Worm (Caenorhabditis elegans): ENCODE results near the gene cpna-2.
A peak's percentile ranks its signal among the peaks of the same experiment; 100 is the strongest.

cpna-2 gene

ce11 chrII:7708540-7708939 is 16.2 kb upstream of the cpna-2 start, which contains the start of gene B0495.9:
B0495.9 (minus strand) TSS chrII:7708710.
- no peak for TF ChIP-seq Y5F2A.4 (GFP tag; optimal IDR thresholded peaks at IDR 0.05)
- no peak for TF ChIP-seq ZK546.5 (tag; optimal IDR thresholded peaks at IDR 0.05)
- TF ChIP-seq mes-2 (tag; optimal IDR thresholded peaks at IDR 0.05; ENCODE audit: poor library complexity, severe bottlenecking), result peak; percentile 92
- no peak for TF ChIP-seq set-16 (GFP tag; IDR thresholded peaks at IDR 0.05)
- peak; percentile 49 for TF ChIP-seq mep-1 (tag; optimal IDR thresholded peaks at IDR 0.05)
- peak in 1 of 2 experiments; percentile 21 for TF ChIP-seq unc-62 (GFP tag; optimal IDR thresholded peaks at IDR 0.05 in 1 of 2)
- no peak for TF ChIP-seq unc-62 (tag; optimal IDR thresholded peaks at IDR 0.05)
- TF ChIP-seq nhr-28 (tag; optimal IDR thresholded peaks at IDR 0.05), result peak; percentile 28
- peak in 1 of 2 experiments; percentile 52 for TF ChIP-seq lsy-2 (tag; optimal IDR thresholded peaks at IDR 0.05)
- TF ChIP-seq tra-1 (GFP tag; IDR thresholded peaks at IDR 0.05), result 0 out of 2 replicates have a peak, but pooled peaks have one; percentile 19
- peak; percentile 41 for TF ChIP-seq mxl-3 (GFP tag; optimal IDR thresholded peaks at IDR 0.05)
- peak; percentile 43 for TF ChIP-seq hlh-11 (tag; optimal IDR thresholded peaks at IDR 0.05)
- peak; percentile 21 for TF ChIP-seq nhr-6 (tag; optimal IDR thresholded peaks at IDR 0.05)
- no peak for TF ChIP-seq lin-29 (GFP tag; IDR thresholded peaks at IDR 0.05)
- peak; percentile 71 for TF ChIP-seq lim-7 (GFP tag; IDR thresholded peaks at IDR 0.05)
- TF ChIP-seq ctbp-1 (GFP tag; IDR thresholded peaks at IDR 0.05), result peak; percentile 51; the same call in 1 of the 2 replicates
- TF ChIP-seq spr-1 (tag; optimal IDR thresholded peaks at IDR 0.05), result peak; percentile 48
- 0 out of 2 replicates have a peak, but pooled peaks have one; percentile 17 for TF ChIP-seq dmd-9 (GFP tag; IDR thresholded peaks at IDR 0.05)
- TF ChIP-seq lin-38 (GFP tag; IDR thresholded peaks at IDR 0.05), result peak; percentile 68
- TF ChIP-seq dpl-1 (GFP tag; optimal IDR thresholded peaks at IDR 0.05), result peak; percentile 43
- peak; percentile 61; the same call in 1 of the 2 replicates for TF ChIP-seq hmg-1.1 (GFP tag; IDR thresholded peaks at IDR 0.05)
- TF ChIP-seq rbr-2 (tag; optimal IDR thresholded peaks at IDR 0.05), result peak; percentile 37
- TF ChIP-seq nhr-41 (GFP tag; IDR thresholded peaks at IDR 0.05), result 0 out of 2 replicates have a peak, but pooled peaks have one; percentile 7
- TF ChIP-seq hif-1 (tag; optimal IDR thresholded peaks at IDR 0.05), result peak in 1 of 2 experiments; percentile 49
- no peak for TF ChIP-seq mdl-1 (tag; optimal IDR thresholded peaks at IDR 0.05)
- TF ChIP-seq dmd-6 (GFP tag; IDR thresholded peaks at IDR 0.05), result peak; percentile 33; the same call in 1 of the 2 replicates
- TF ChIP-seq unc-130 (GFP tag; optimal IDR thresholded peaks at IDR 0.05), result peak; percentile 65
- TF ChIP-seq vab-7 (GFP tag; IDR thresholded peaks at IDR 0.05), result peak; percentile 62; the same call in 1 of the 2 replicates
- no peak for TF ChIP-seq daf-8 (GFP tag; IDR thresholded peaks at IDR 0.05)
- no peak for TF ChIP-seq dve-1 (tag; optimal IDR thresholded peaks at IDR 0.05; ENCODE audit: insufficient read depth)
- no peak for TF ChIP-seq fkh-10 (GFP tag; optimal IDR thresholded peaks at IDR 0.05)
- 0 out of 2 replicates have a peak, but pooled peaks have one; percentile 15 for TF ChIP-seq php-3 (GFP tag; IDR thresholded peaks at IDR 0.05)
- TF ChIP-seq ceh-62 (tag; optimal IDR thresholded peaks at IDR 0.05), result no peak
- peak; percentile 47; the same call in 1 of the 2 replicates for TF ChIP-seq T26A8.4 (GFP tag; IDR thresholded peaks at IDR 0.05)

DNA sequence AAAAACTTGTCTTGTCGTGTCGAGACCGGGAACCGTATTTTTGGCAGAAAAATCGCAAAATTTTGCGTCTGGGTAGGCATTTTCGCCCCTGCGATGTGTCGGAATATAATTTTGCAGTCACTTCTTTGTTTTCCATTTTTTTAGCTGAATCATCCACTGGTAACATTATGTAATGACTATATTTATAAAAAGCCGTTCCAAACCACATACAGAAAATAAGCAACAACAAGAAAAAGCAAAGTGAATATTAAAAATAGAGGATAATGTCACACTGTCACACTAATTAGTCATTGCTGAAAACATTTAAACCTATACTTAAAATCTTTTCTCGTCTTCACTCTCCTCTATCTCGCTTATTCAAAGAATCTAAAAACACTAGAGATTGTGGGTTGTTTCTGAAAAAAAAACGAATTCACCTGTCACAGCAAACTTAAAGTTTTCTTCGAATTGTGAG is 15.4 kb upstream of the cpna-2 start, which contains the start of gene sre-1:
TSS of gene sre-1 (plus strand) at position 404 of the 454 bp plus-strand sequence.
- no peak for TF ChIP-seq tag-97 (GFP tag; IDR thresholded peaks at IDR 0.05)
- no peak for TF ChIP-seq skn-1 (tag; optimal IDR thresholded peaks at IDR 0.05)
- TF ChIP-seq fos-1 (tag; optimal IDR thresholded peaks at IDR 0.05), result no peak
- TF ChIP-seq mdl-1 (tag; optimal IDR thresholded peaks at IDR 0.05), result no peak
- no peak for TF ChIP-seq php-3 (GFP tag; IDR thresholded peaks at IDR 0.05)
- TF ChIP-seq nhr-11 (tag; optimal IDR thresholded peaks at IDR 0.05), result no peak
- no peak for TF ChIP-seq ceh-28 (tag; optimal IDR thresholded peaks at IDR 0.05)
- TF ChIP-seq set-16 (GFP tag; IDR thresholded peaks at IDR 0.05), result no peak
- TF ChIP-seq ztf-7 (tag; optimal IDR thresholded peaks at IDR 0.05), result no peak
- no peak for TF ChIP-seq nhr-77 (tag; optimal IDR thresholded peaks at IDR 0.05)
- TF ChIP-seq F26F4.8 (GFP tag; conservative IDR thresholded peaks at IDR 0.05), result no peak
- TF ChIP-seq mxl-3 (GFP tag; optimal IDR thresholded peaks at IDR 0.05), result no peak
